Worm (Caenorhabditis elegans) whole organism, L2 larva: ENCODE data around the gene Y47D3A.14.

Experiments used
- C34F6.9 ChIP-seq: fragments of 150-350 bp; optimal IDR thresholded peaks from 2 replicates; lab custom pipeline; 2014; ENCODE audit warnings: missing biosample characterization, missing genetic modification characterization
- F13H6.1 ChIP-seq: sonication (generic microtip); optimal IDR thresholded peaks from 2 replicates; lab custom pipeline; 2016; ENCODE audit warnings: missing genetic modification characterization, missing compliant biosample characterization
- R02D3.7 ChIP-seq: fragments of 150-350 bp; optimal IDR thresholded peaks from 2 replicates; lab custom pipeline; 2014; ENCODE audit warnings: missing biosample characterization, missing genetic modification characterization
- Y55F3AM.14 ChIP-seq: fragments of 200-800 bp; sonication (Bioruptor generic); optimal IDR thresholded peaks from 2 replicates; lab custom pipeline; 2018; ENCODE audit warnings: mild to moderate bottlenecking, missing genetic modification characterization, missing compliant biosample characterization
- ZK546.5 ChIP-seq: sonication (generic microtip); optimal IDR thresholded peaks from 2 replicates; lab custom pipeline; 2017; ENCODE audit warnings: missing biosample characterization, missing genetic modification characterization
- alr-1 ChIP-seq: fragments of 150-350 bp; optimal IDR thresholded peaks from 2 replicates; lab custom pipeline; 2014; ENCODE audit warnings: missing biosample characterization, missing genetic modification characterization
- aly-2 ChIP-seq: fragments of 150-350 bp; optimal IDR thresholded peaks from 2 replicates; lab custom pipeline; 2014; ENCODE audit warnings: missing biosample characterization, missing genetic modification characterization
- ama-1 ChIP-seq: fragments of 150-350 bp; optimal IDR thresholded peaks from 2 replicates; lab custom pipeline; 2018; ENCODE audit warnings: inconsistent platforms
- blmp-1 ChIP-seq: sonication (generic microtip); optimal IDR thresholded peaks from 2 replicates; lab custom pipeline; 2017; ENCODE audit warnings: missing genetic modification characterization, mild to moderate bottlenecking, missing compliant biosample characterization, antibody characterized with exemption, moderate library complexity; ENCODE audit not compliant: insufficient read depth
- ceh-16 ChIP-seq: fragments of 150-350 bp; optimal IDR thresholded peaks from 2 replicates; lab custom pipeline; 2014; ENCODE audit warnings: missing biosample characterization, missing genetic modification characterization
- ceh-82 ChIP-seq: fragments of 150-350 bp; optimal IDR thresholded peaks from 2 replicates; lab custom pipeline; 2014; ENCODE audit warnings: missing biosample characterization, missing genetic modification characterization
- crh-2 ChIP-seq: sonication (generic microtip); optimal IDR thresholded peaks from 2 replicates; lab custom pipeline; 2017; ENCODE audit warnings: missing biosample characterization, missing genetic modification characterization
- dmd-4 ChIP-seq: sonication (generic microtip); optimal IDR thresholded peaks from 2 replicates; lab custom pipeline; 2017; ENCODE audit warnings: missing biosample characterization, missing genetic modification characterization
- egl-27 ChIP-seq: sonication (generic microtip); optimal IDR thresholded peaks from 3 replicates; lab custom pipeline; 2017; ENCODE audit warnings: missing biosample characterization, missing genetic modification reagents, missing genetic modification characterization
- elt-1 ChIP-seq: fragments of 150-350 bp; optimal IDR thresholded peaks from 2 replicates; lab custom pipeline; 2014; ENCODE audit warnings: missing biosample characterization, missing genetic modification characterization
- elt-3 ChIP-seq: sonication (generic microtip); optimal IDR thresholded peaks from 2 replicates; lab custom pipeline; 2017; ENCODE audit warnings: missing biosample characterization, missing genetic modification characterization
- fos-1 ChIP-seq: fragments of 150-350 bp; optimal IDR thresholded peaks from 2 replicates; lab custom pipeline; 2014; ENCODE audit warnings: missing biosample characterization, missing genetic modification characterization
- gmeb-1 ChIP-seq: fragments of 150-350 bp; optimal IDR thresholded peaks from 2 replicates; lab custom pipeline; 2014; ENCODE audit warnings: missing biosample characterization, missing genetic modification characterization
- lin-11 ChIP-seq: fragments of 150-350 bp; sonication (generic microtip); optimal IDR thresholded peaks from 2 replicates; lab custom pipeline; 2014; ENCODE audit warnings: missing biosample characterization, missing genetic modification characterization, inconsistent platforms, mixed read lengths
- lin-13 ChIP-seq: fragments of 150-350 bp; optimal IDR thresholded peaks from 2 replicates; lab custom pipeline; 2014; ENCODE audit warnings: missing biosample characterization, missing genetic modification reagents, missing genetic modification characterization
- lin-39 ChIP-seq: fragments of 150-350 bp; optimal IDR thresholded peaks from 2 replicates; lab custom pipeline; 2014; ENCODE audit warnings: missing biosample characterization, missing genetic modification reagents, missing genetic modification characterization
- lsy-2 ChIP-seq, 2 experiments: fragments of 150-350 bp in 1 of 2; sonication (generic microtip) in 1 of 2; optimal IDR thresholded peaks; 2 replicates each; lab custom pipeline; 2014 to 2017; ENCODE audit warnings: missing biosample characterization in 2 of 2, missing genetic modification characterization in 2 of 2
- mab-5 ChIP-seq: fragments of 150-350 bp; optimal IDR thresholded peaks from 2 replicates; lab custom pipeline; 2014; ENCODE audit warnings: missing biosample characterization, missing genetic modification characterization
- mbf-1 ChIP-seq: sonication (generic microtip); optimal IDR thresholded peaks from 2 replicates; lab custom pipeline; 2017; ENCODE audit warnings: missing biosample characterization, missing genetic modification characterization
- mdl-1 ChIP-seq, 2 experiments: fragments of 150-350 bp in 1 of 2; sonication (generic microtip) in 1 of 2; optimal IDR thresholded peaks; 2 replicates each; lab custom pipeline; 2017; ENCODE audit warnings: missing biosample characterization in 2 of 2, missing genetic modification characterization in 2 of 2
- nhr-10 ChIP-seq: sonication (generic microtip); optimal IDR thresholded peaks from 2 replicates; lab custom pipeline; 2017; ENCODE audit warnings: missing biosample characterization, missing genetic modification characterization
- nhr-11 ChIP-seq: fragments of 150-350 bp; optimal IDR thresholded peaks from 2 replicates; lab custom pipeline; 2014; ENCODE audit warnings: missing biosample characterization, missing genetic modification characterization
- nhr-12 ChIP-seq: fragments of 150-350 bp; optimal IDR thresholded peaks from 2 replicates; lab custom pipeline; 2014; ENCODE audit warnings: missing biosample characterization, missing genetic modification characterization
- nhr-129 ChIP-seq: fragments of 150-350 bp; optimal IDR thresholded peaks from 2 replicates; lab custom pipeline; 2014; ENCODE audit warnings: missing biosample characterization, missing genetic modification characterization
- nhr-21 ChIP-seq: fragments of 150-350 bp; optimal IDR thresholded peaks from 2 replicates; lab custom pipeline; 2014; ENCODE audit warnings: missing biosample characterization, missing genetic modification characterization
- nhr-23 ChIP-seq: fragments of 150-350 bp; optimal IDR thresholded peaks from 2 replicates; lab custom pipeline; 2014; ENCODE audit warnings: missing biosample characterization, missing genetic modification reagents, missing genetic modification characterization
- nhr-237 ChIP-seq: fragments of 150-350 bp; optimal IDR thresholded peaks from 2 replicates; lab custom pipeline; 2014; ENCODE audit warnings: missing biosample characterization, missing genetic modification characterization
- nhr-25 ChIP-seq: fragments of 150-350 bp; sonication (generic microtip); optimal IDR thresholded peaks from 3 replicates; lab custom pipeline; 2014; ENCODE audit warnings: missing biosample characterization, missing genetic modification characterization
- nhr-6 ChIP-seq: fragments of 150-350 bp; optimal IDR thresholded peaks from 2 replicates; lab custom pipeline; 2014; ENCODE audit warnings: missing biosample characterization, missing genetic modification characterization
- nhr-77 ChIP-seq: fragments of 150-350 bp; optimal IDR thresholded peaks from 2 replicates; lab custom pipeline; 2014; ENCODE audit warnings: missing biosample characterization, missing genetic modification characterization
- peb-1 ChIP-seq: fragments of 150-350 bp; optimal IDR thresholded peaks from 2 replicates; lab custom pipeline; 2014; ENCODE audit warnings: missing biosample characterization, missing genetic modification characterization
- sem-4 ChIP-seq: fragments of 150-350 bp; optimal IDR thresholded peaks from 2 replicates; lab custom pipeline; 2014; ENCODE audit warnings: missing biosample characterization, missing genetic modification reagents, missing genetic modification characterization
- skn-1 ChIP-seq: sonication (generic microtip); optimal IDR thresholded peaks from 2 replicates; lab custom pipeline; 2017; ENCODE audit warnings: missing biosample characterization, missing genetic modification characterization
- sma-3 ChIP-seq: sonication (generic microtip); optimal IDR thresholded peaks from 2 replicates; lab custom pipeline; 2016; ENCODE audit warnings: missing genetic modification reagents, missing genetic modification characterization, missing compliant biosample characterization
- sma-9 ChIP-seq, 2 experiments: fragments of 150-350 bp in 1 of 2; sonication (generic microtip) in 1 of 2; optimal IDR thresholded peaks; 2 replicates each; lab custom pipeline; 2014 to 2016; ENCODE audit warnings: missing genetic modification characterization in 2 of 2, mild to moderate bottlenecking in 1 of 2, missing biosample characterization in 1 of 2, missing compliant biosample characterization in 1 of 2, missing genetic modification reagents in 1 of 2, moderate library complexity in 1 of 2
- snpc-4 ChIP-seq: fragments of 150-350 bp; optimal IDR thresholded peaks from 2 replicates; lab custom pipeline; 2014; ENCODE audit warnings: missing biosample characterization, missing genetic modification characterization
- unc-39 ChIP-seq: fragments of 150-350 bp; optimal IDR thresholded peaks from 2 replicates; lab custom pipeline; 2014; ENCODE audit warnings: missing biosample characterization, missing genetic modification characterization
- unc-55 ChIP-seq: fragments of 150-350 bp; sonication (generic microtip); optimal IDR thresholded peaks from 3 replicates; lab custom pipeline; 2014; ENCODE audit warnings: missing biosample characterization, missing genetic modification reagents, missing genetic modification characterization
- unc-62 ChIP-seq: fragments of 150-350 bp; optimal IDR thresholded peaks from 2 replicates; lab custom pipeline; 2014; ENCODE audit warnings: missing biosample characterization, missing genetic modification reagents, missing genetic modification characterization
- zag-1 ChIP-seq: fragments of 150-350 bp; optimal IDR thresholded peaks from 2 replicates; lab custom pipeline; 2014; ENCODE audit warnings: missing biosample characterization, missing genetic modification characterization
- ztf-1 ChIP-seq: fragments of 200-800 bp; sonication (Bioruptor generic); conservative IDR thresholded peaks from 2 replicates; pipeline ENCODE4 v1.3.6; 2022; ENCODE audit warnings: missing genetic modification characterization, missing compliant biosample characterization
- ztf-11 ChIP-seq: sonication (generic microtip); optimal IDR thresholded peaks from 2 replicates; lab custom pipeline; 2017; ENCODE audit warnings: missing biosample characterization, missing genetic modification characterization
- ztf-4 ChIP-seq: fragments of 150-350 bp; optimal IDR thresholded peaks from 2 replicates; lab custom pipeline; 2014; ENCODE audit warnings: missing biosample characterization, missing genetic modification characterization

Y47D3A.14 gene

DNA sequence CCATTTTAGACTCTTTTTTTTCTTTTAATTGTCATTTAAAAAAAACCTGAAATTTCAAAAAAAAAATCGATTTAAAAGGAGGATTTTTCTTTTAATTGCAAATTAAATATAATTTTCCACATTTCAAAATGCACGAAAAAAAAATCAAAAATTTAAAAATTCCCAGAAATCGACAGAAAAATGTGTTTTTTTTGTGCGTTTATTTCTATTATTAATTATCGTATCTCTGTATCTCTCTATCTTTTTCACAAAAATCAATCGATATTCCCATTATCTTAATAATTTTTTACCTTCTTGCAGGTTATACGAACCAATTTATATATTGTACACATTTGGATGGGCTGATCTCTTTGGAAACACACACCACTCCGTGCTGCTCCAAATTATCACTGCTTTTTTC lies 8.2 kb upstream of the Y47D3A.14 start, which contains the start of gene rsks-1:
Gene rsks-1 (plus strand): TSS at position 301 of the 400 bp plus-strand sequence.
- TF ChIP-seq F13H6.1 (tag; lab: Kevin White, UChicago), result no peak
- TF ChIP-seq ztf-11 (tag; lab: Kevin White, UChicago), result no peak
- TF ChIP-seq alr-1 (tag; lab: Kevin White, UChicago), result no peak
- TF ChIP-seq unc-55 (GFP tag; lab: Kevin White, UChicago), result no peak
- TF ChIP-seq nhr-10 (tag; lab: Kevin White, UChicago), result no peak
- TF ChIP-seq nhr-25 (tag; lab: Kevin White, UChicago), result no peak

DNA sequence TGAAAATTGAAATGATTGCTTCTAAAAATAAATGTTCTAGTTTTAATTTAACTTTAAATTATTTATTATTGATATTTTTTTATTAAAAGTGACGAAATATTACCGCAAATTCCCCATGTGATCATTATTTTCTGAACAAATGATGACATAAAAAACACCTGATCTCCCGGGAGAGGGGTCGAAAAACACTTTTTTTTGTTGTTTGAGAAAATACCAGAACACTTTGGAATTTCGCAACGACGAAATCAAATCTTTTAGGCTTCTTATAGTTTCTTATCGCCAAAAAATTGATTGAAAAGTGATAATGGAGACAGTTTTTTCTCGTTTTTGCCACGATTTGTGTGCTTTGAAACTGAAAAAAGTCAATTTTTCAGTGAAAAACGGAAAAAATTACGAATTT lies 7.7 kb upstream of the Y47D3A.14 start:
- TF ChIP-seq gmeb-1, result peak; percentile 18
- no peak for TF ChIP-seq blmp-1
- no peak for TF ChIP-seq snpc-4 (tag; lab: Kevin White, UChicago)
- no peak for TF ChIP-seq alr-1 (tag; lab: Kevin White, UChicago)
- TF ChIP-seq nhr-237 (tag; lab: Kevin White, UChicago), result no peak
- TF ChIP-seq sma-9 (GFP tag; optimal IDR thresholded peaks at IDR 0.05; lab: Kevin White, UChicago), result no peak
- TF ChIP-seq sma-9 (tag; optimal IDR thresholded peaks at IDR 0.05; lab: Kevin White, UChicago), result no peak

DNA sequence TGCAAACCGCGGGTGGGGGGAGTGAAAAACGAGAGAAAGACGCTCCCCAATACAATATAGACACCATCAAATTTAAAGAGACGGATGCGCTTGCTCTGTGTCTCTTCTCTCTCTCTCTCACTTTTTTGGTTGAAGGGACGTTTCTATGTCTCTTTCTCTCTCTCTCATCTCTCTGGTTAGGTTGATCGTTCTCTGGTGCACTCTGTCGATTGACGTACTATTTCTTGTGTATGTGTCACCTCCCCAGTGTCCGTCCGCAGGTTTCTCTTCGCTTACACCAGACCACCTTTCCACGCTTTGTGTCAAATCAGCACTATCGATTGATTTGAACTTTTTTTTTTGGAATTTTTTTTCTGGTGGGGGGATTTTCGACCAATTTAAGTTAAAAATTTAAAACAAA lies 6.8 kb upstream of the Y47D3A.14 start:
- TF ChIP-seq nhr-23 (tag; lab: Kevin White, UChicago), result no peak
- peak; percentile 52 for TF ChIP-seq blmp-1
- TF ChIP-seq skn-1 (tag; lab: Kevin White, UChicago), result no peak
- TF ChIP-seq unc-39 (tag; lab: Kevin White, UChicago), result no peak
- peak; percentile 93 for TF ChIP-seq nhr-129 (tag; lab: Kevin White, UChicago)
- no peak for TF ChIP-seq mab-5
- peak; percentile 85 for TF ChIP-seq C34F6.9
- no peak for TF ChIP-seq lin-39 (tag; lab: Kevin White, UChicago)
- TF ChIP-seq nhr-11 (tag; lab: Kevin White, UChicago), result no peak
- peak; percentile 85 for TF ChIP-seq sma-9 (GFP tag; optimal IDR thresholded peaks at IDR 0.05; lab: Kevin White, UChicago)
- TF ChIP-seq sma-9 (tag; optimal IDR thresholded peaks at IDR 0.05; lab: Kevin White, UChicago), result no peak
- peak; percentile 57 for TF ChIP-seq lin-13 (GFP tag; lab: Kevin White, UChicago)
- no peak for TF ChIP-seq peb-1
- peak; percentile 5 to 9 for TF ChIP-seq mdl-1 (tag; optimal IDR thresholded peaks at IDR 0.05; lab: Kevin White, UChicago)
- TF ChIP-seq snpc-4 (tag; lab: Kevin White, UChicago), result peak; percentile 35
- peak; percentile 62 for TF ChIP-seq sma-3 (GFP tag; lab: Kevin White, UChicago)
- no peak for TF ChIP-seq elt-3 (tag; lab: Kevin White, UChicago)
- TF ChIP-seq dmd-4 (tag; lab: Kevin White, UChicago), result no peak
- peak; percentile 85 for TF ChIP-seq unc-55 (GFP tag; lab: Kevin White, UChicago)
- no peak for TF ChIP-seq elt-1 (tag; lab: Kevin White, UChicago)
- TF ChIP-seq ceh-82 (tag; lab: Kevin White, UChicago), result no peak
- TF ChIP-seq nhr-237 (tag; lab: Kevin White, UChicago), result no peak
- TF ChIP-seq aly-2 (tag; lab: Kevin White, UChicago), result no peak
- TF ChIP-seq ztf-4, result peak; percentile 57
- TF ChIP-seq sem-4 (tag; lab: Kevin White, UChicago), result peak; percentile 18
- peak; percentile 61 for TF ChIP-seq nhr-21
- no peak for TF ChIP-seq zag-1
- no peak for TF ChIP-seq nhr-12 (tag; lab: Kevin White, UChicago)
- no peak for TF ChIP-seq mbf-1
- TF ChIP-seq Y55F3AM.14 (GFP tag; lab: Kevin White, UChicago), result no peak
- TF ChIP-seq ztf-1 (GFP tag; lab: Robert Waterston, UW), result no peak
- no peak for TF ChIP-seq alr-1 (tag; lab: Kevin White, UChicago)
- peak; percentile 39 for TF ChIP-seq egl-27 (tag; lab: Kevin White, UChicago)
- no peak for TF ChIP-seq nhr-77 (tag; lab: Kevin White, UChicago)
- TF ChIP-seq unc-62 (GFP tag; lab: Kevin White, UChicago), result no peak
- TF ChIP-seq nhr-25 (tag; lab: Kevin White, UChicago), result peak; percentile 81
- no peak for TF ChIP-seq nhr-10 (tag; lab: Kevin White, UChicago)
- peak; percentile 56 for TF ChIP-seq gmeb-1
- TF ChIP-seq nhr-6 (tag; lab: Kevin White, UChicago), result peak; percentile 47
- peak; percentile 86 for TF ChIP-seq F13H6.1 (tag; lab: Kevin White, UChicago)
- TF ChIP-seq ceh-16 (tag; lab: Kevin White, UChicago), result no peak
- no peak for TF ChIP-seq ztf-11 (tag; lab: Kevin White, UChicago)
- TF ChIP-seq R02D3.7, result no peak
- TF ChIP-seq crh-2 (tag; lab: Kevin White, UChicago), result peak; percentile 93
- TF ChIP-seq fos-1, result peak; percentile 98
- no peak for TF ChIP-seq lin-11
- TF ChIP-seq lsy-2 (tag; optimal IDR thresholded peaks at IDR 0.05; lab: Kevin White, UChicago), result peak; percentile 29 to 67
- TF ChIP-seq ama-1 (lab: Kevin White, UChicago), result no peak
- TF ChIP-seq ZK546.5 (tag; lab: Kevin White, UChicago), result no peak
